Fruit fly (Drosophila melanogaster) whole organism, embryonic: Measurements from ENCODE around the gene bsh.

Experiments used
- Abd-B ChIP-seq: fragments of 200-800 bp; sonication (Bioruptor generic); optimal IDR thresholded peaks from 2 replicates; lab custom pipeline; 2018; ENCODE audit warnings: missing biosample characterization, mild to moderate bottlenecking, missing genetic modification characterization, moderate library complexity
- Ada2b ChIP-seq: fragments of 200-800 bp; sonication (Bioruptor generic); IDR thresholded peaks from 2 replicates; pipeline ENCODE4 v1.3.6; 2022; ENCODE audit warnings: missing biosample characterization, missing genetic modification characterization
- Asciz ChIP-seq: fragments of 200-800 bp; sonication (Bioruptor generic); optimal IDR thresholded peaks from 2 replicates; lab custom pipeline; 2017; ENCODE audit warnings: missing biosample characterization, mild to moderate bottlenecking, missing genetic modification characterization, missing genetic modification reagents
- CG13624 ChIP-seq: fragments of 200-800 bp; sonication (Bioruptor generic); optimal IDR thresholded peaks from 2 replicates; lab custom pipeline; 2016; ENCODE audit warnings: missing biosample characterization, missing genetic modification characterization
- CG14860 ChIP-seq: fragments of 200-800 bp; sonication (Bioruptor generic); IDR thresholded peaks from 3 replicates; pipeline ENCODE4 v1.3.6; 2022; ENCODE audit warnings: missing biosample characterization, missing genetic modification characterization; ENCODE audit not compliant: partially characterized antibody
- CG1602 ChIP-seq: fragments of 200-800 bp; sonication (Bioruptor generic); optimal IDR thresholded peaks from 3 replicates; lab custom pipeline; 2016; ENCODE audit warnings: missing biosample characterization, missing genetic modification characterization
- CG16815 ChIP-seq: fragments of 200-800 bp; sonication (Bioruptor generic); optimal IDR thresholded peaks from 3 replicates; lab custom pipeline; 2017; ENCODE audit warnings: missing biosample characterization, mild to moderate bottlenecking, missing genetic modification characterization
- CG17186 ChIP-seq: fragments of 200-800 bp; sonication (Bioruptor generic); optimal IDR thresholded peaks from 3 replicates; lab custom pipeline; 2017; ENCODE audit warnings: missing biosample characterization, missing genetic modification reagents, missing genetic modification characterization
- CG17361 ChIP-seq: fragments of 200-800 bp; sonication (Bioruptor generic); IDR thresholded peaks from 3 replicates; pipeline ENCODE4 v1.3.6; 2022; ENCODE audit warnings: missing biosample characterization, missing genetic modification characterization
- CG17802 ChIP-seq: fragments of 200-800 bp; sonication (Bioruptor generic); optimal IDR thresholded peaks from 2 replicates; lab custom pipeline; 2018; ENCODE audit warnings: missing biosample characterization, mild to moderate bottlenecking, missing genetic modification characterization, moderate library complexity
- CG1792 ChIP-seq: fragments of 200-800 bp; sonication (Bioruptor generic); optimal IDR thresholded peaks from 2 replicates; lab custom pipeline; 2016; ENCODE audit warnings: missing biosample characterization, missing genetic modification characterization
- CG2129 ChIP-seq: fragments of 200-800 bp; sonication (Bioruptor generic); IDR thresholded peaks from 2 replicates; pipeline ENCODE4 v1.3.6; 2022; ENCODE audit warnings: missing biosample characterization, missing genetic modification characterization; ENCODE audit not compliant: partially characterized antibody
- CG3065 ChIP-seq: fragments of 200-800 bp; sonication (Bioruptor generic); optimal IDR thresholded peaks from 2 replicates; lab custom pipeline; 2016; ENCODE audit warnings: missing biosample characterization, missing genetic modification characterization
- CG31365 ChIP-seq: fragments of 200-800 bp; sonication (Bioruptor generic); optimal IDR thresholded peaks from 2 replicates; lab custom pipeline; 2018; ENCODE audit warnings: missing biosample characterization, mild to moderate bottlenecking, missing genetic modification characterization
- CG3726 ChIP-seq: fragments of 200-800 bp; sonication (Bioruptor generic); IDR thresholded peaks from 3 replicates; pipeline ENCODE4, ENCODE4 v1.3.6; 2022; ENCODE audit warnings: missing biosample characterization, missing genetic modification characterization
- CG3838 ChIP-seq: fragments of 200-800 bp; sonication (Bioruptor generic); optimal IDR thresholded peaks from 3 replicates; lab custom pipeline; 2016; ENCODE audit warnings: missing biosample characterization, missing genetic modification characterization
- CG7271 ChIP-seq: fragments of 200-800 bp; sonication (Bioruptor generic); optimal IDR thresholded peaks from 2 replicates; lab custom pipeline; 2018; ENCODE audit warnings: missing biosample characterization, mild to moderate bottlenecking, missing genetic modification characterization, moderate library complexity
- CG7839 ChIP-seq: fragments of 200-800 bp; sonication (Bioruptor generic); optimal IDR thresholded peaks from 3 replicates; lab custom pipeline; 2018; ENCODE audit warnings: missing biosample characterization, mild to moderate bottlenecking, missing genetic modification characterization, moderate library complexity
- CG7928 ChIP-seq: fragments of 200-800 bp; sonication (Bioruptor generic); optimal IDR thresholded peaks from 2 replicates; lab custom pipeline; 2017; ENCODE audit warnings: missing biosample characterization, mild to moderate bottlenecking, missing genetic modification characterization
- CG7963 ChIP-seq: fragments of 200-800 bp; sonication (Bioruptor generic); IDR thresholded peaks from 3 replicates; pipeline ENCODE4 v1.3.6; 2022; ENCODE audit warnings: missing biosample characterization, missing genetic modification characterization; ENCODE audit not compliant: partially characterized antibody
- CG8290 ChIP-seq, 3 experiments: fragments of 200-800 bp; sonication (Bioruptor generic); optimal IDR thresholded peaks; 2 replicates each; lab custom pipeline; 2016 to 2019; ENCODE audit warnings: missing biosample characterization in 3 of 3, missing genetic modification characterization in 3 of 3, mild to moderate bottlenecking in 2 of 3, moderate library complexity in 1 of 3
- CoRest ChIP-seq: fragments of 200-800 bp; sonication (Bioruptor generic); optimal IDR thresholded peaks from 3 replicates; lab custom pipeline; 2018; ENCODE audit warnings: missing biosample characterization, mild to moderate bottlenecking, missing genetic modification characterization, moderate library complexity
- CrebB ChIP-seq: fragments of 200-800 bp; sonication (Bioruptor generic); optimal IDR thresholded peaks from 3 replicates; lab custom pipeline; 2018; ENCODE audit warnings: missing biosample characterization, mild to moderate bottlenecking, missing genetic modification characterization
- Deaf1 ChIP-seq: fragments of 200-800 bp; optimal IDR thresholded peaks from 3 replicates; lab custom pipeline; 2019; ENCODE audit warnings: missing biosample characterization, mild to moderate bottlenecking, missing genetic modification characterization, moderate library complexity
- Doc2 ChIP-seq: fragments of 200-800 bp; sonication (Bioruptor generic); IDR thresholded peaks from 2 replicates; pipeline ENCODE4 v1.3.6; 2022; ENCODE audit warnings: missing biosample characterization, missing genetic modification characterization
- Hr3 ChIP-seq: fragments of 200-800 bp; sonication (Bioruptor generic); optimal IDR thresholded peaks from 3 replicates; lab custom pipeline; 2016; ENCODE audit warnings: missing biosample characterization, missing genetic modification characterization
- Lhr ChIP-seq: fragments of 200-800 bp; sonication (Bioruptor generic); optimal IDR thresholded peaks from 3 replicates; lab custom pipeline; 2017; ENCODE audit warnings: mild to moderate bottlenecking, missing biosample characterization, missing genetic modification reagents, missing genetic modification characterization
- Ravus ChIP-seq: fragments of 200-800 bp; sonication (Bioruptor generic); IDR thresholded peaks from 2 replicates; pipeline ENCODE4 v1.3.6; 2022; ENCODE audit warnings: missing biosample characterization, missing genetic modification characterization
- Sry-β ChIP-seq: fragments of 200-800 bp; sonication (Bioruptor generic); optimal IDR thresholded peaks from 2 replicates; lab custom pipeline; 2018; ENCODE audit warnings: missing biosample characterization, mild to moderate bottlenecking, missing genetic modification characterization, moderate library complexity
- Tbp ChIP-seq: fragments of >200 bp; optimal IDR thresholded peaks from 2 replicates; lab custom pipeline; 2018; ENCODE audit warnings: missing biosample characterization, missing genetic modification characterization
- abd-A ChIP-seq: fragments of 200-800 bp; sonication (Bioruptor generic); optimal IDR thresholded peaks from 3 replicates; lab custom pipeline; 2019; ENCODE audit warnings: missing biosample characterization, mild to moderate bottlenecking, missing genetic modification characterization, moderate library complexity
- ac ChIP-seq: fragments of 200-800 bp; sonication (Bioruptor generic); optimal IDR thresholded peaks from 3 replicates; lab custom pipeline; 2017; ENCODE audit warnings: missing biosample characterization, mild to moderate bottlenecking, missing genetic modification characterization
- ase ChIP-seq: fragments of 200-800 bp; sonication (Bioruptor generic); IDR thresholded peaks from 3 replicates; pipeline ENCODE4 v1.3.6; 2022; ENCODE audit warnings: missing biosample characterization, missing genetic modification characterization
- crp ChIP-seq, 2 experiments: fragments of 200-800 bp; sonication (Bioruptor generic); optimal IDR thresholded peaks; 2 replicates in 1 of 2; 3 replicates in 1 of 2; lab custom pipeline; 2017; ENCODE audit warnings: missing biosample characterization in 2 of 2, missing genetic modification characterization in 2 of 2, mild to moderate bottlenecking in 1 of 2, moderate library complexity in 1 of 2
- da ChIP-seq: fragments of 200-800 bp; sonication (Bioruptor generic); optimal IDR thresholded peaks from 2 replicates; lab custom pipeline; 2016; ENCODE audit warnings: missing biosample characterization, missing genetic modification characterization
- eyg ChIP-seq: fragments of 200-800 bp; sonication (Bioruptor generic); optimal IDR thresholded peaks from 3 replicates; lab custom pipeline; 2016; ENCODE audit warnings: missing biosample characterization, missing genetic modification characterization
- ftz-f1 ChIP-seq: fragments of 200-800 bp; sonication (Bioruptor generic); optimal IDR thresholded peaks from 2 replicates; lab custom pipeline; 2016; ENCODE audit warnings: missing biosample characterization, missing genetic modification characterization
- kni ChIP-seq: fragments of 200-800 bp; sonication (Bioruptor generic); optimal IDR thresholded peaks from 3 replicates; lab custom pipeline; 2017; ENCODE audit warnings: mild to moderate bottlenecking, missing biosample characterization, missing genetic modification reagents, missing genetic modification characterization
- knrl ChIP-seq: fragments of 200-800 bp; sonication (Bioruptor generic); IDR thresholded peaks from 3 replicates; pipeline ENCODE4 v1.3.6; 2022; ENCODE audit warnings: missing biosample characterization, missing genetic modification characterization; ENCODE audit not compliant: partially characterized antibody
- phol ChIP-seq: fragments of 200-800 bp; sonication (Bioruptor generic); optimal IDR thresholded peaks from 3 replicates; lab custom pipeline; 2018; ENCODE audit warnings: missing biosample characterization, mild to moderate bottlenecking, missing genetic modification characterization, moderate library complexity
- pros ChIP-seq: fragments of 200-800 bp; sonication (Bioruptor generic); optimal IDR thresholded peaks from 3 replicates; lab custom pipeline; 2019; ENCODE audit warnings: missing biosample characterization, mild to moderate bottlenecking, missing genetic modification characterization, moderate library complexity
- scrt ChIP-seq: fragments of 200-800 bp; sonication (Bioruptor generic); optimal IDR thresholded peaks from 2 replicates; lab custom pipeline; 2018; ENCODE audit warnings: missing biosample characterization, mild to moderate bottlenecking, missing genetic modification characterization, moderate library complexity
- sens ChIP-seq: fragments of 200-800 bp; sonication (Bioruptor generic); peaks from one replicate; lab custom pipeline; 2016; ENCODE audit warnings: missing biosample characterization, missing genetic modification characterization
- seq ChIP-seq: fragments of 200-800 bp; sonication (Bioruptor generic); IDR thresholded peaks from 2 replicates; pipeline ENCODE4 v1.3.6; 2022; ENCODE audit warnings: missing biosample characterization, missing genetic modification characterization
- slp2 ChIP-seq: fragments of 200-800 bp; sonication (Bioruptor generic); optimal IDR thresholded peaks from 2 replicates; lab custom pipeline; 2016; ENCODE audit warnings: missing biosample characterization, missing genetic modification characterization
- sna ChIP-seq: fragments of 200-800 bp; sonication (Bioruptor generic); IDR thresholded peaks from 2 replicates; pipeline ENCODE4 v1.3.6; 2022; ENCODE audit warnings: missing biosample characterization, missing genetic modification characterization; ENCODE audit not compliant: partially characterized antibody
- sug ChIP-seq: fragments of 200-800 bp; optimal IDR thresholded peaks from 2 replicates; lab custom pipeline; 2019; ENCODE audit warnings: missing biosample characterization, mild to moderate bottlenecking, missing genetic modification characterization, moderate library complexity
- tin ChIP-seq: fragments of 200-800 bp; sonication (Bioruptor generic); optimal IDR thresholded peaks from 3 replicates; lab custom pipeline; 2016; ENCODE audit warnings: missing biosample characterization, missing genetic modification characterization
- trem ChIP-seq: fragments of 200-800 bp; optimal IDR thresholded peaks from 3 replicates; lab custom pipeline; 2019; ENCODE audit warnings: missing biosample characterization, mild to moderate bottlenecking, missing genetic modification characterization, moderate library complexity

The bsh gene

DNA sequence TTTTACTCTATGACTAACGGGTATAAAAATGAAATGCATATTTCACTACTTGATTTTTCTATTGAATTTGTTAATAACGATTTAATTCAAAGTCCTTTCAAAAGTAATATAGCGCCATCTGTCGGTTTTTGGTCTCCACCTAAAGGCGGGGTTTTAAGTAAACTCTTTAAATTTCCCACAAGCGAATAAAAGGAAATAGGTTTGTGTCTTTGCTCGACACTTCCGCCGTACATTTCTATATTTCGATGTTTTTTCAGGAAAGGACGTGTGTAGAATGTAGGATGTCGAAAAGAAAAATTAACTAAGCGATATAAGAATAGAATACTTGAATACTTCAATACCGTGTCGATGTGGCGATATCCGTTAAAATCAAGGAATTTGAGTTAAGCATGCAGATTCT lies 48.3 kb upstream of the bsh start (continued):
- peak; percentile 78 for TF ChIP-seq sens
- TF ChIP-seq tin (GFP tag; lab: Kevin White, UChicago): peak; percentile 30
- no peak for TF ChIP-seq Abd-B (GFP tag; lab: Kevin White, UChicago)
- peak; percentile 31 for TF ChIP-seq CG31365 (tag; lab: Kevin White, UChicago)
- no peak for TF ChIP-seq CG13624 (GFP tag; lab: Kevin White, UChicago)
- no peak for TF ChIP-seq Ravus (GFP tag; lab: Robert Waterston, UW)
- TF ChIP-seq CG3726 (GFP tag; lab: Robert Waterston, UW): no peak
- no peak for TF ChIP-seq seq
- no peak for TF ChIP-seq eyg (GFP tag; lab: Kevin White, UChicago)
- TF ChIP-seq Hr3: no peak
- TF ChIP-seq Doc2: no peak
- peak; percentile 15 for TF ChIP-seq sug (tag; lab: Kevin White, UChicago)
- TF ChIP-seq pros (GFP tag; lab: Kevin White, UChicago): no peak
- peak; percentile 7 for TF ChIP-seq scrt (GFP tag; lab: Kevin White, UChicago)
- no peak for TF ChIP-seq CG14860 (GFP tag; lab: Robert Waterston, UW)
- TF ChIP-seq slp2 (GFP tag; lab: Kevin White, UChicago): no peak
- TF ChIP-seq abd-A: no peak
- no peak for TF ChIP-seq sna
- peak; percentile 67 for TF ChIP-seq CG8290 (GFP tag; optimal IDR thresholded peaks at IDR 0.05; lab: Kevin White, UChicago)
- peak; percentile 27 to 31 for TF ChIP-seq CG8290 (tag; optimal IDR thresholded peaks at IDR 0.05; lab: Kevin White, UChicago)
- no peak for TF ChIP-seq CG7928 (GFP tag; lab: Kevin White, UChicago)
- TF ChIP-seq CoRest: peak; percentile 26
- TF ChIP-seq CG3065: peak; percentile 23
- TF ChIP-seq ftz-f1 (GFP tag; lab: Kevin White, UChicago): no peak
- TF ChIP-seq CrebB (tag; lab: Kevin White, UChicago): no peak
- TF ChIP-seq Deaf1: no peak
- TF ChIP-seq Ada2b (GFP tag; lab: Robert Waterston, UW): no peak
- TF ChIP-seq CG17802: no peak
- peak; percentile 87 for TF ChIP-seq Lhr (GFP tag; lab: Kevin White, UChicago)
- TF ChIP-seq phol (tag; lab: Kevin White, UChicago): peak; percentile 42
- TF ChIP-seq kni (GFP tag; lab: Kevin White, UChicago): no peak
- no peak for TF ChIP-seq Asciz
- no peak for TF ChIP-seq CG16815 (GFP tag; lab: Kevin White, UChicago)
- no peak for TF ChIP-seq da (GFP tag; lab: Kevin White, UChicago)
- no peak for TF ChIP-seq crp (GFP tag; optimal IDR thresholded peaks at IDR 0.05; lab: Kevin White, UChicago)
- no peak for TF ChIP-seq Sry-β (GFP tag; lab: Kevin White, UChicago)
- peak; percentile 15 for TF ChIP-seq CG7839 (tag; lab: Kevin White, UChicago)
- TF ChIP-seq CG17186: no peak
- TF ChIP-seq CG17361 (GFP tag; lab: Robert Waterston, UW): 0 out of 3 replicates have a peak, but pooled peaks have one; percentile 31
- no peak for TF ChIP-seq CG7271 (tag; lab: Kevin White, UChicago)
- TF ChIP-seq CG2129 (GFP tag; lab: Robert Waterston, UW): no peak
- TF ChIP-seq ase (GFP tag; lab: Robert Waterston, UW): peak; percentile 60; the same call in 1 of the 3 replicates
- no peak for TF ChIP-seq CG3838
- TF ChIP-seq Tbp (GFP tag; lab: Kevin White, UChicago): peak; percentile 71
- TF ChIP-seq trem (tag; lab: Kevin White, UChicago): peak; percentile 33
- no peak for TF ChIP-seq CG7963
- TF ChIP-seq CG1602 (GFP tag; lab: Kevin White, UChicago): no peak
- no peak for TF ChIP-seq CG1792 (GFP tag; lab: Kevin White, UChicago)
- TF ChIP-seq ac (GFP tag; lab: Kevin White, UChicago): no peak
- peak; percentile 53; the same call in 2 of the 3 replicates for TF ChIP-seq knrl (GFP tag; lab: Robert Waterston, UW)
- TF ChIP-seq, all 482 proteins: peak for 102
